Worm (Caenorhabditis elegans): ENCODE data around the gene ugt-1.

The ugt-1 gene

ce11 chrV:10426253-10426652 is 30.8 kb downstream of the ugt-1 start, which contains the start of gene apc-10:
TSS of gene apc-10 (minus strand) at chrV:10426353.
- TF ChIP-seq unc-42 (tag; optimal IDR thresholded peaks at IDR 0.05) (no peak), dve-1 (tag; optimal IDR thresholded peaks at IDR 0.05) (no peak), mec-3 (tag; optimal IDR thresholded peaks at IDR 0.05; ENCODE audit: borderline replicate concordance) (no peak), tbx-2 (tag; optimal IDR thresholded peaks at IDR 0.05) (no peak), ceh-9 (tag; optimal IDR thresholded peaks at IDR 0.05) (no peak), fkh-10 (GFP tag; optimal IDR thresholded peaks at IDR 0.05) (no peak), elt-2 (tag; optimal IDR thresholded peaks at IDR 0.05) (no peak), ama-1 (optimal IDR thresholded peaks at IDR 0.05) (no peak), pag-3 (tag; optimal IDR thresholded peaks at IDR 0.05; ENCODE audit: borderline replicate concordance) (no peak), K02D7.2 (tag; optimal IDR thresholded peaks at IDR 0.05) (no peak), C38D4.7 (GFP tag; optimal IDR thresholded peaks at IDR 0.05) (no peak), tbx-7 (tag; optimal IDR thresholded peaks at IDR 0.05) (no peak), ceh-30 (tag; optimal IDR thresholded peaks at IDR 0.05) (no peak), unc-55 (GFP tag; optimal IDR thresholded peaks at IDR 0.05) (no peak), sox-4 (tag; optimal IDR thresholded peaks at IDR 0.05) (no peak), hlh-8 (tag; optimal IDR thresholded peaks at IDR 0.05) (no peak), nhr-232 (tag; optimal IDR thresholded peaks at IDR 0.05) (no peak), syd-9 (tag; optimal IDR thresholded peaks at IDR 0.05) (no peak), pros-1 (tag; optimal IDR thresholded peaks at IDR 0.05) (no peak)

- TF ChIP-seq tbx-7 (tag; optimal IDR thresholded peaks at IDR 0.05) (no peak), madf-2 (tag; optimal IDR thresholded peaks at IDR 0.05) (no peak), fkh-10 (GFP tag; optimal IDR thresholded peaks at IDR 0.05) (no peak), lim-6 (tag; optimal IDR thresholded peaks at IDR 0.05) (no peak), zip-5 (tag; optimal IDR thresholded peaks at IDR 0.05) (no peak), pax-1 (tag; optimal IDR thresholded peaks at IDR 0.05) (no peak), ceh-24 (tag; optimal IDR thresholded peaks at IDR 0.05) (no peak)
These were observed 33.1 kb downstream of the ugt-1 start, which contains the start of gene tag-314 for ce11 chrV:10428608-10429007. TSS of gene tag-314 (minus strand) at chrV:10428708.

ce11 chrV:10432607-10433006 is 37.1 kb downstream of the ugt-1 start:
- TF ChIP-seq K09A11.1 (tag; optimal IDR thresholded peaks at IDR 0.05; ENCODE audit: insufficient read depth) (no peak), ttx-3 (tag; optimal IDR thresholded peaks at IDR 0.05) (no peak), pqm-1 (tag; optimal IDR thresholded peaks at IDR 0.05) (no peak), F13H6.1 (tag; optimal IDR thresholded peaks at IDR 0.05) (no peak), pha-2 (tag; optimal IDR thresholded peaks at IDR 0.05) (no peak), fkh-6 (tag; optimal IDR thresholded peaks at IDR 0.05) (no peak), elt-2 (tag; optimal IDR thresholded peaks at IDR 0.05) (no peak), sox-2 (GFP tag; IDR thresholded peaks at IDR 0.05) (no peak), che-1 (tag; optimal IDR thresholded peaks at IDR 0.05) (no peak), fkh-10 (GFP tag; optimal IDR thresholded peaks at IDR 0.05) (no peak)

- TF ChIP-seq ceh-45 (GFP tag; IDR thresholded peaks at IDR 0.05) = no peak
- no peak for TF ChIP-seq fkh-10 (GFP tag; optimal IDR thresholded peaks at IDR 0.05)
These were observed 38.3 kb downstream of the ugt-1 start, which contains the start of gene Y32F6A.4 for ce11 chrV:10433721-10434120. TSS of gene Y32F6A.4 (minus strand) at chrV:10434067.

ce11 chrV:10435198-10435597 is 39.7 kb downstream of the ugt-1 start:
- no peak for TF ChIP-seq Y22D7AL.16 (tag; optimal IDR thresholded peaks at IDR 0.05)
- TF ChIP-seq zip-5 (tag; optimal IDR thresholded peaks at IDR 0.05) = no peak

- no peak for TF ChIP-seq odd-2 (tag; optimal IDR thresholded peaks at IDR 0.05)
- TF ChIP-seq hlh-13 (GFP tag; optimal IDR thresholded peaks at IDR 0.05) = no peak
- TF ChIP-seq sox-2 (GFP tag; IDR thresholded peaks at IDR 0.05) = no peak
- no peak for TF ChIP-seq ceh-34 (tag; optimal IDR thresholded peaks at IDR 0.05)
- no peak for TF ChIP-seq ceh-6 (GFP tag; optimal IDR thresholded peaks at IDR 0.05)
- no peak for TF ChIP-seq eyg-1 (tag; optimal IDR thresholded peaks at IDR 0.05)
- no peak for TF ChIP-seq pat-9 (tag; optimal IDR thresholded peaks at IDR 0.05)
- no peak for TF ChIP-seq unc-55 (GFP tag; optimal IDR thresholded peaks at IDR 0.05)
- TF ChIP-seq ttx-3 (tag; optimal IDR thresholded peaks at IDR 0.05) = no peak
- TF ChIP-seq F13H6.1 (tag; optimal IDR thresholded peaks at IDR 0.05) = no peak
- TF ChIP-seq ahr-1 (tag; optimal IDR thresholded peaks at IDR 0.05) = no peak
- TF ChIP-seq lin-11 (tag; optimal IDR thresholded peaks at IDR 0.05) = no peak
- no peak for TF ChIP-seq hlh-15 (tag; optimal IDR thresholded peaks at IDR 0.05)
- TF ChIP-seq unc-86 (tag; optimal IDR thresholded peaks at IDR 0.05) = no peak
- TF ChIP-seq mec-3 (tag; optimal IDR thresholded peaks at IDR 0.05; ENCODE audit: borderline replicate concordance) = no peak
These were observed 41.1 kb downstream of the ugt-1 start, which contains the start of gene set-22 for ce11 chrV:10436612-10437011. TSS of gene set-22 (plus strand) at chrV:10436912.

Data from whole organism, late embryonic.